Fruit fly (Drosophila melanogaster): ENCODE measurements around the gene CG11664.

Gene CG11664

DNA sequence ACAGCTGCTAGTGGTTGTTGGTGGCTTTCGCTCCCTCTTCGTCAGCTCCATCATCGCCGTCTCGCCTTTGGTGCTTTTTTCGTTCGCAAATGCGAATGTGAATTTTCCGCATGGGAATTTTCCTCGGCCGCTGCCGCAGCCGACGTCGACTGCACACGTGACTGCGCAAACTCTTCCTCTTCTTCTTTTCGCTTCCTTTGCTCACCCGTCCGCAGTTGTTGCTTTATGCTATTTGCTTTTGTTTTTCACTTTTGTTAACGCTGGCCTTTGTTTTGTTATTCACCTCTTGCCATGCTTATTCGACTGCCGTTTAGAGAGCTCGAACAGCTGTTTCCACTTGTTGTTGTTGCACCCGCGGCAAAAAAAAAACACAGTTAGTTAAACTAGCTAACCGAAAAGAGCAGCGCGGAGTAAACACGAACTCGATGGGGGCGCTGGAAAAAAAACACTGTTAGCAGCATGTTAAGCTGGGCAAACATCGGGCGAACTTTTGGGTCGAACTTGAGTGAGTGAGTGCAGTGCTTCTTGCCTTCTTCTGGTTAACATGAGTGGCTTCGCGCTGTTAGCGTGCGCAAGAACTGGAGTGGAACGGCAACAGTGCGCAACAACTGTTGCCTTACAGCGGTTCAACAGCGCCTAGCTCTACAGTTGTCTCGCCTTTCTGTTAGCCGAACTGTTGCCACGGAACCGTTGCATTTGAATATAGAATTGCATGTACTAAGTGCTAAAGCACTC is 33.4 kb downstream of the CG11664 start:
- TF ChIP-seq CG17801 (GFP tag; optimal IDR thresholded peaks at IDR 0.05; ENCODE audit: partially characterized antibody) = no peak

DNA sequence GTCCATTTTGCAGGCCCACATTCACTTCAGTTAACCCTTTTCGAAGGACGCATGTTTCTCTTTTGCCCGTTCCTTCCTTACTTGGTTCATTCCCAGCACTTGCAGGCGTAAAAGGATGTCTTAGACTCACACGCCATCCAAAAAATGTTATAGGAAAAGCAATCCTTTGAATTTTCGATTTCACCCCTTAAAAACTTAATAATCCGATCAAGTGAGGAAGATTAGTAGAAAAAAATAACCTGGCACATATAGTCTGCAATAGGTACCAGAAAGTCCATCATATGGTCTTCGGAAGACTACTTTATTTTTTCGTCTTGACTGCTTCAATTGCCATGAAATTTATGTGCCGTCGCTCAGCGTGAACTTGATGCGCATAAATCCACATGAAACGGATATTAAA is 45.8 kb downstream of the CG11664 start:
- no peak for TF ChIP-seq CG17801 (GFP tag; optimal IDR thresholded peaks at IDR 0.05; ENCODE audit: partially characterized antibody)
